Fruit fly (Drosophila melanogaster) whole organism, embryonic: Measurements from ENCODE around the gene bab2.

Source experiments
- Abd-B ChIP-seq: fragments of 200-800 bp; sonication (Bioruptor generic); optimal IDR thresholded peaks from 2 replicates; lab custom pipeline; 2018; ENCODE audit warnings: missing biosample characterization, mild to moderate bottlenecking, missing genetic modification characterization, moderate library complexity
- Asciz ChIP-seq: fragments of 200-800 bp; sonication (Bioruptor generic); optimal IDR thresholded peaks from 2 replicates; lab custom pipeline; 2017; ENCODE audit warnings: missing biosample characterization, mild to moderate bottlenecking, missing genetic modification characterization, missing genetic modification reagents
- Atf6 ChIP-seq: fragments of 200-800 bp; sonication (Bioruptor generic); IDR thresholded peaks from 2 replicates; pipeline ENCODE4 v1.3.6; 2022; ENCODE audit warnings: missing biosample characterization, missing genetic modification characterization
- BEAF-32 ChIP-seq: fragments of 200-800 bp; sonication (Bioruptor generic); optimal IDR thresholded peaks from 3 replicates; lab custom pipeline; 2017; ENCODE audit warnings: missing biosample characterization, missing genetic modification characterization, mild to moderate bottlenecking, moderate library complexity, missing genetic modification reagents
- Bdp1 ChIP-seq: fragments of 200-800 bp; sonication (Bioruptor generic); optimal IDR thresholded peaks from 3 replicates; lab custom pipeline; 2016; ENCODE audit warnings: missing biosample characterization, missing genetic modification characterization
- CG10366 ChIP-seq: fragments of 200-800 bp; sonication (Bioruptor generic); IDR thresholded peaks from 2 replicates; pipeline ENCODE4 v1.3.6; 2022; ENCODE audit warnings: missing biosample characterization, missing genetic modification characterization
- CG10565 ChIP-seq: fragments of 200-800 bp; sonication (Bioruptor generic); optimal IDR thresholded peaks from 3 replicates; lab custom pipeline; 2016; ENCODE audit warnings: missing biosample characterization, mild to moderate bottlenecking, missing genetic modification characterization
- CG13287 ChIP-seq: fragments of 200-800 bp; sonication (Bioruptor generic); IDR thresholded peaks from 2 replicates; pipeline ENCODE4 v1.3.6; 2022; ENCODE audit warnings: missing biosample characterization, missing genetic modification characterization; ENCODE audit not compliant: partially characterized antibody
- CG14441 ChIP-seq: fragments of 200-800 bp; sonication (Bioruptor generic); IDR thresholded peaks from 2 replicates; pipeline ENCODE4 v1.3.6; 2022; ENCODE audit warnings: missing biosample characterization, missing genetic modification characterization
- CG15011 ChIP-seq: fragments of 200-800 bp; sonication (Bioruptor generic); optimal IDR thresholded peaks from 3 replicates; lab custom pipeline; 2018; ENCODE audit warnings: missing biosample characterization, mild to moderate bottlenecking, missing genetic modification characterization
- CG17829 ChIP-seq: fragments of 200-800 bp; optimal IDR thresholded peaks from 2 replicates; lab custom pipeline; 2019; ENCODE audit warnings: missing biosample characterization, mild to moderate bottlenecking, missing genetic modification characterization, moderate library complexity
- CG18476 ChIP-seq: fragments of 200-800 bp; sonication (Bioruptor generic); optimal IDR thresholded peaks from 2 replicates; lab custom pipeline; 2016; ENCODE audit warnings: missing biosample characterization, mild to moderate bottlenecking, missing genetic modification characterization
- CG3065 ChIP-seq: fragments of 200-800 bp; sonication (Bioruptor generic); optimal IDR thresholded peaks from 2 replicates; lab custom pipeline; 2016; ENCODE audit warnings: missing biosample characterization, missing genetic modification characterization
- CG31224 ChIP-seq: fragments of 200-800 bp; sonication (Bioruptor generic); IDR thresholded peaks from 2 replicates; pipeline ENCODE4 v1.3.6; 2022; ENCODE audit warnings: missing biosample characterization, missing genetic modification characterization
- CG32532 ChIP-seq: fragments of 200-800 bp; sonication (Bioruptor generic); IDR thresholded peaks from 2 replicates; pipeline ENCODE4 v1.3.6; 2022; ENCODE audit warnings: missing biosample characterization, missing genetic modification characterization
- CG33213 ChIP-seq: fragments of 200-800 bp; sonication (Bioruptor generic); optimal IDR thresholded peaks from 3 replicates; lab custom pipeline; 2016; ENCODE audit warnings: missing biosample characterization, missing genetic modification characterization
- CG3847 ChIP-seq: fragments of 200-800 bp; sonication (Bioruptor generic); IDR thresholded peaks from 2 replicates; pipeline ENCODE4 v1.3.6; 2022; ENCODE audit warnings: missing biosample characterization, missing genetic modification characterization
- CG6689 ChIP-seq: fragments of 200-800 bp; sonication (Bioruptor generic); IDR thresholded peaks from 2 replicates; pipeline ENCODE4 v1.3.6; 2022; ENCODE audit warnings: missing biosample characterization, missing genetic modification characterization
- CG7928 ChIP-seq: fragments of 200-800 bp; sonication (Bioruptor generic); optimal IDR thresholded peaks from 2 replicates; lab custom pipeline; 2017; ENCODE audit warnings: missing biosample characterization, mild to moderate bottlenecking, missing genetic modification characterization
- CG8388 ChIP-seq: fragments of 200-800 bp; sonication (Bioruptor generic); optimal IDR thresholded peaks from 2 replicates; lab custom pipeline; 2019; ENCODE audit warnings: missing biosample characterization, mild to moderate bottlenecking, missing genetic modification characterization, moderate library complexity
- CG9797 ChIP-seq: fragments of 200-800 bp; sonication (Bioruptor generic); optimal IDR thresholded peaks from 3 replicates; lab custom pipeline; 2018; ENCODE audit warnings: missing biosample characterization, mild to moderate bottlenecking, missing genetic modification characterization
- Doc3 ChIP-seq: fragments of 200-800 bp; sonication (Bioruptor generic); IDR thresholded peaks from 3 replicates; pipeline ENCODE4 v1.3.6; 2022; ENCODE audit warnings: missing biosample characterization, missing genetic modification characterization; ENCODE audit not compliant: partially characterized antibody
- Hmr ChIP-seq: fragments of 200-800 bp; sonication (Bioruptor generic); optimal IDR thresholded peaks from 3 replicates; lab custom pipeline; 2017; ENCODE audit warnings: mild to moderate bottlenecking, missing biosample characterization, missing genetic modification reagents, missing genetic modification characterization
- Hmx ChIP-seq: fragments of 200-800 bp; sonication (Bioruptor generic); optimal IDR thresholded peaks from 2 replicates; lab custom pipeline; 2016; ENCODE audit warnings: missing biosample characterization, missing genetic modification characterization
- Hr78 ChIP-seq, 2 experiments: fragments of 200-800 bp in 1 of 2; fragments of >200 bp in 1 of 2; sonication (Bioruptor generic) in 1 of 2; optimal IDR thresholded peaks; 2 replicates each; lab custom pipeline; 2017 to 2019; ENCODE audit warnings: missing biosample characterization in 2 of 2, missing genetic modification characterization in 2 of 2, mild to moderate bottlenecking in 1 of 2, moderate library complexity in 1 of 2
- Med ChIP-seq: fragments of 200-800 bp; sonication (Bioruptor generic); peaks from one replicate; lab custom pipeline; 2016; ENCODE audit warnings: missing biosample characterization, missing genetic modification characterization, mild to moderate bottlenecking, inconsistent platforms, moderate library complexity
- Mes4 ChIP-seq: fragments of 200-800 bp; sonication (Bioruptor generic); optimal IDR thresholded peaks from 2 replicates; lab custom pipeline; 2016; ENCODE audit warnings: missing biosample characterization, missing genetic modification characterization
- Neu2 ChIP-seq: fragments of 200-800 bp; sonication (Bioruptor generic); optimal IDR thresholded peaks from 3 replicates; lab custom pipeline; 2016; ENCODE audit warnings: missing biosample characterization, missing genetic modification characterization, borderline replicate concordance
- Oaz ChIP-seq: fragments of 200-800 bp; sonication (Bioruptor generic); IDR thresholded peaks from 2 replicates; pipeline ENCODE4 v1.3.6; 2022; ENCODE audit warnings: missing biosample characterization, missing genetic modification characterization
- Ssrp ChIP-seq: fragments of 200-800 bp; sonication (Bioruptor generic); optimal IDR thresholded peaks from 2 replicates; lab custom pipeline; 2018; ENCODE audit warnings: missing biosample characterization, mild to moderate bottlenecking, missing genetic modification characterization, moderate library complexity
- TFAM ChIP-seq: fragments of 200-800 bp; sonication (Bioruptor generic); optimal IDR thresholded peaks from 2 replicates; lab custom pipeline; 2017; ENCODE audit warnings: missing biosample characterization, missing genetic modification characterization, inconsistent platforms
- ato ChIP-seq: fragments of 200-800 bp; sonication (Bioruptor generic); IDR thresholded peaks from 2 replicates; pipeline ENCODE4 v1.3.6; 2022; ENCODE audit warnings: missing biosample characterization, missing genetic modification characterization; ENCODE audit not compliant: partially characterized antibody
- br ChIP-seq: fragments of >200 bp; optimal IDR thresholded peaks from 2 replicates; lab custom pipeline; 2017
- da ChIP-seq: fragments of 200-800 bp; sonication (Bioruptor generic); optimal IDR thresholded peaks from 2 replicates; lab custom pipeline; 2016; ENCODE audit warnings: missing biosample characterization, missing genetic modification characterization
- dysf ChIP-seq: fragments of 200-800 bp; sonication (Bioruptor generic); IDR thresholded peaks from 3 replicates; pipeline ENCODE4 v1.3.6; 2022; ENCODE audit warnings: missing biosample characterization, missing genetic modification characterization
- en ChIP-seq: fragments of 200-800 bp; sonication (Bioruptor generic); optimal IDR thresholded peaks from 2 replicates; lab custom pipeline; 2016; ENCODE audit warnings: missing biosample characterization, missing genetic modification characterization
- fd102C ChIP-seq: fragments of 200-800 bp; sonication (Bioruptor generic); optimal IDR thresholded peaks from 2 replicates; lab custom pipeline; 2018; ENCODE audit warnings: missing biosample characterization, mild to moderate bottlenecking, missing genetic modification characterization, moderate library complexity
- gcm ChIP-seq: fragments of 200-800 bp; sonication (Bioruptor generic); optimal IDR thresholded peaks from 2 replicates; lab custom pipeline; 2019; ENCODE audit warnings: missing biosample characterization, mild to moderate bottlenecking, missing genetic modification characterization, moderate library complexity
- grn ChIP-seq: fragments of 200-800 bp; sonication (Bioruptor generic); optimal IDR thresholded peaks from 3 replicates; lab custom pipeline; 2017; ENCODE audit warnings: missing biosample characterization, missing genetic modification characterization
- gro ChIP-seq: fragments of 200-800 bp; sonication (Bioruptor generic); optimal IDR thresholded peaks from 2 replicates; lab custom pipeline; 2016; ENCODE audit warnings: missing biosample characterization, missing genetic modification characterization
- hb ChIP-seq: fragments of 200-800 bp; sonication (Bioruptor generic); IDR thresholded peaks from 3 replicates; pipeline ENCODE4 v1.3.6; 2022; ENCODE audit warnings: missing biosample characterization, missing genetic modification characterization; ENCODE audit not compliant: partially characterized antibody
- her ChIP-seq: fragments of 200-800 bp; sonication (Bioruptor generic); optimal IDR thresholded peaks from 2 replicates; lab custom pipeline; 2016; ENCODE audit warnings: missing biosample characterization, missing genetic modification characterization
- kay ChIP-seq: fragments of 200-800 bp; sonication (Bioruptor generic); optimal IDR thresholded peaks from 2 replicates; lab custom pipeline; 2016; ENCODE audit warnings: missing biosample characterization, missing genetic modification characterization
- lmd ChIP-seq: fragments of 200-800 bp; sonication (Bioruptor generic); IDR thresholded peaks from 2 replicates; pipeline ENCODE4 v1.3.6; 2022; ENCODE audit warnings: missing biosample characterization, missing genetic modification characterization
- psq ChIP-seq: fragments of 200-800 bp; sonication (Bioruptor generic); optimal IDR thresholded peaks from 2 replicates; lab custom pipeline; 2017; ENCODE audit warnings: missing biosample characterization, missing genetic modification characterization
- ro ChIP-seq: fragments of 200-800 bp; sonication (Bioruptor generic); IDR thresholded peaks from 2 replicates; pipeline ENCODE4 v1.3.6; 2022; ENCODE audit warnings: missing biosample characterization, missing genetic modification characterization
- scrt ChIP-seq: fragments of 200-800 bp; sonication (Bioruptor generic); optimal IDR thresholded peaks from 2 replicates; lab custom pipeline; 2018; ENCODE audit warnings: missing biosample characterization, mild to moderate bottlenecking, missing genetic modification characterization, moderate library complexity
- tio ChIP-seq: fragments of 200-800 bp; sonication (Bioruptor generic); optimal IDR thresholded peaks from 2 replicates; lab custom pipeline; 2017; ENCODE audit warnings: missing biosample characterization, missing genetic modification characterization, inconsistent platforms
- vfl ChIP-seq: fragments of 200-800 bp; sonication (Bioruptor generic); optimal IDR thresholded peaks from 2 replicates; lab custom pipeline; 2016; ENCODE audit warnings: missing biosample characterization, missing genetic modification characterization
- vvl ChIP-seq: fragments of 200-800 bp; sonication (Bioruptor generic); IDR thresholded peaks from 2 replicates; pipeline ENCODE4 v1.3.6; 2022; ENCODE audit warnings: missing biosample characterization, missing genetic modification characterization
- wdn ChIP-seq: fragments of 200-800 bp; sonication (Bioruptor generic); IDR thresholded peaks from 2 replicates; pipeline ENCODE4 v1.3.6; 2022; ENCODE audit warnings: missing biosample characterization, missing genetic modification characterization

Gene bab2

dm6 chr3L:1151691-1152090 is 25.4 kb downstream of the bab2 start (continued):
- no peak for TF ChIP-seq CG7928 (GFP tag; lab: Kevin White, UChicago)
- no peak for TF ChIP-seq scrt
- peak; percentile 57 for TF ChIP-seq Hmr (GFP tag; lab: Kevin White, UChicago)
- peak; percentile 28 for TF ChIP-seq Ssrp (tag; lab: Kevin White, UChicago)
- TF ChIP-seq gro = no peak
- TF ChIP-seq Abd-B (GFP tag; lab: Kevin White, UChicago) = peak; percentile 29
- TF ChIP-seq CG9797 = no peak
- no peak for TF ChIP-seq hb
- TF ChIP-seq Hmx (GFP tag; lab: Kevin White, UChicago) = no peak
- no peak for TF ChIP-seq fd102C (GFP tag; lab: Kevin White, UChicago)
- no peak for TF ChIP-seq en (GFP tag; lab: Kevin White, UChicago)
- peak; percentile 35; the same call in 1 of the 2 replicates for TF ChIP-seq wdn (GFP tag; lab: Robert Waterston, UW)
- TF ChIP-seq Atf6 = peak; percentile 69
- peak; percentile 50; the same call in 1 of the 2 replicates for TF ChIP-seq CG31224 (GFP tag; lab: Robert Waterston, UW)
- TF ChIP-seq CG32532 (GFP tag; lab: Robert Waterston, UW) = peak; percentile 76; the same call in 1 of the 2 replicates
- TF ChIP-seq TFAM (GFP tag; lab: Kevin White, UChicago) = no peak
- peak; percentile 25 for TF ChIP-seq Asciz (GFP tag; lab: Kevin White, UChicago)
- TF ChIP-seq da (GFP tag; lab: Kevin White, UChicago) = no peak
- no peak for TF ChIP-seq ato (GFP tag; lab: Robert Waterston, UW)
- peak; percentile 50 for TF ChIP-seq CG10366 (GFP tag; lab: Robert Waterston, UW)
- no peak for TF ChIP-seq CG13287 (GFP tag; lab: Robert Waterston, UW)
- peak; percentile 71 for TF ChIP-seq CG14441
- TF ChIP-seq CG33213 (GFP tag; lab: Kevin White, UChicago) = no peak
- TF ChIP-seq vvl (GFP tag; lab: Robert Waterston, UW) = peak; percentile 63
- peak; percentile 27 for TF ChIP-seq CG18476 (GFP tag; lab: Kevin White, UChicago)
- no peak for TF ChIP-seq ro (GFP tag; lab: Robert Waterston, UW)
- TF ChIP-seq CG17829 (tag; lab: Kevin White, UChicago) = peak; percentile 38
- no peak for TF ChIP-seq Hr78 (GFP tag; optimal IDR thresholded peaks at IDR 0.05; lab: Kevin White, UChicago)
- no peak for TF ChIP-seq CG15011
- TF ChIP-seq CG8388 (GFP tag; lab: Kevin White, UChicago) = no peak
- TF ChIP-seq psq (GFP tag; lab: Kevin White, UChicago) = no peak
- TF ChIP-seq Mes4 (GFP tag; lab: Kevin White, UChicago) = no peak
- peak; percentile 27 for TF ChIP-seq CG3065
- no peak for TF ChIP-seq CG3847 (GFP tag; lab: Robert Waterston, UW)
- TF ChIP-seq tio (GFP tag; lab: Kevin White, UChicago) = no peak
- TF ChIP-seq CG6689 (GFP tag; lab: Robert Waterston, UW) = 0 out of 2 replicates have a peak, but pooled peaks have one; percentile 28
- no peak for TF ChIP-seq CG10565
- peak; percentile 47 for TF ChIP-seq Oaz
- no peak for TF ChIP-seq Doc3 (GFP tag; lab: Robert Waterston, UW)
- TF ChIP-seq vfl (GFP tag; lab: Kevin White, UChicago) = no peak
- peak; percentile 71 for TF ChIP-seq dysf (GFP tag; lab: Robert Waterston, UW)
- TF ChIP-seq Med (GFP tag; lab: Kevin White, UChicago) = peak; percentile 82
- no peak for TF ChIP-seq grn (GFP tag; lab: Kevin White, UChicago)
- TF ChIP-seq her (GFP tag; lab: Kevin White, UChicago) = no peak
- no peak for TF ChIP-seq Neu2
- TF ChIP-seq Bdp1 (GFP tag; lab: Kevin White, UChicago) = no peak
- no peak for TF ChIP-seq gcm (GFP tag; lab: Kevin White, UChicago)
- TF ChIP-seq kay (GFP tag; lab: Kevin White, UChicago) = peak; percentile 16
- no peak for TF ChIP-seq BEAF-32 (GFP tag; lab: Kevin White, UChicago)
- no peak for TF ChIP-seq br (lab: Kevin White, UChicago)
- TF ChIP-seq lmd (GFP tag; lab: Robert Waterston, UW) = peak; percentile 56
